Worm (Caenorhabditis elegans) whole organism, mixed stage, embryonic: ENCODE measurements around the gene ZK1098.6.

ENCODE experiments used
- ceh-43 ChIP-seq: fragments of 200-800 bp; sonication (Bioruptor generic); optimal IDR thresholded peaks from 2 replicates; lab custom pipeline; 2018; ENCODE audit warnings: mild to moderate bottlenecking, missing genetic modification characterization, moderate library complexity, missing compliant biosample characterization
- cnd-1 ChIP-seq: fragments of 200-800 bp; sonication (Bioruptor generic); optimal IDR thresholded peaks from 2 replicates; lab custom pipeline; 2018; ENCODE audit warnings: mild to moderate bottlenecking, missing genetic modification characterization, missing compliant biosample characterization
- drap-1 ChIP-seq: fragments of 200-800 bp; sonication (Bioruptor generic); optimal IDR thresholded peaks from 3 replicates; lab custom pipeline; 2018; ENCODE audit warnings: mild to moderate bottlenecking, missing genetic modification characterization, missing compliant biosample characterization
- lin-13 ChIP-seq: fragments of 150-350 bp; optimal IDR thresholded peaks from 2 replicates; lab custom pipeline; 2014; ENCODE audit warnings: missing biosample characterization, missing genetic modification characterization
- lsy-2 ChIP-seq: fragments of 150-350 bp; optimal IDR thresholded peaks from 2 replicates; lab custom pipeline; 2014; ENCODE audit warnings: missing biosample characterization, missing genetic modification characterization

ce11 chrIII:9509764-9510370 is 17.1 kb upstream of the ZK1098.6 start:
- TF ChIP-seq lin-13 (tag; lab: Kevin White, UChicago): no peak
- TF ChIP-seq lsy-2 (tag; lab: Kevin White, UChicago): no peak
- TF ChIP-seq drap-1 (GFP tag; lab: Kevin White, UChicago): no peak
- TF ChIP-seq cnd-1 (tag; lab: Kevin White, UChicago): no peak
- no peak for TF ChIP-seq ceh-43
